Worm (Caenorhabditis elegans) whole organism, L2 larva: Measurements from ENCODE around the gene far-1.
A peak's percentile ranks its signal among the peaks of the same experiment; 100 is the strongest.

Experiments
- C34F6.9 ChIP-seq: fragments of 150-350 bp; optimal IDR thresholded peaks from 2 replicates; lab custom pipeline; 2014; ENCODE audit warnings: missing biosample characterization, missing genetic modification characterization
- F13H6.1 ChIP-seq: sonication (generic microtip); optimal IDR thresholded peaks from 2 replicates; lab custom pipeline; 2016; ENCODE audit warnings: missing genetic modification characterization, missing compliant biosample characterization
- R02D3.7 ChIP-seq: fragments of 150-350 bp; optimal IDR thresholded peaks from 2 replicates; lab custom pipeline; 2014; ENCODE audit warnings: missing biosample characterization, missing genetic modification characterization
- Y55F3AM.14 ChIP-seq: fragments of 200-800 bp; sonication (Bioruptor generic); optimal IDR thresholded peaks from 2 replicates; lab custom pipeline; 2018; ENCODE audit warnings: mild to moderate bottlenecking, missing genetic modification characterization, missing compliant biosample characterization
- alr-1 ChIP-seq: fragments of 150-350 bp; optimal IDR thresholded peaks from 2 replicates; lab custom pipeline; 2014; ENCODE audit warnings: missing biosample characterization, missing genetic modification characterization
- aly-2 ChIP-seq: fragments of 150-350 bp; optimal IDR thresholded peaks from 2 replicates; lab custom pipeline; 2014; ENCODE audit warnings: missing biosample characterization, missing genetic modification characterization
- ama-1 ChIP-seq: fragments of 150-350 bp; optimal IDR thresholded peaks from 2 replicates; lab custom pipeline; 2018; ENCODE audit warnings: inconsistent platforms
- blmp-1 ChIP-seq: sonication (generic microtip); optimal IDR thresholded peaks from 2 replicates; lab custom pipeline; 2017; ENCODE audit warnings: missing genetic modification characterization, mild to moderate bottlenecking, missing compliant biosample characterization, antibody characterized with exemption, moderate library complexity; ENCODE audit not compliant: insufficient read depth
- ceh-16 ChIP-seq: fragments of 150-350 bp; optimal IDR thresholded peaks from 2 replicates; lab custom pipeline; 2014; ENCODE audit warnings: missing biosample characterization, missing genetic modification characterization
- crh-2 ChIP-seq: sonication (generic microtip); optimal IDR thresholded peaks from 2 replicates; lab custom pipeline; 2017; ENCODE audit warnings: missing biosample characterization, missing genetic modification characterization
- dmd-4 ChIP-seq: sonication (generic microtip); optimal IDR thresholded peaks from 2 replicates; lab custom pipeline; 2017; ENCODE audit warnings: missing biosample characterization, missing genetic modification characterization
- egl-27 ChIP-seq: sonication (generic microtip); optimal IDR thresholded peaks from 3 replicates; lab custom pipeline; 2017; ENCODE audit warnings: missing biosample characterization, missing genetic modification reagents, missing genetic modification characterization
- fos-1 ChIP-seq: fragments of 150-350 bp; optimal IDR thresholded peaks from 2 replicates; lab custom pipeline; 2014; ENCODE audit warnings: missing biosample characterization, missing genetic modification characterization
- lin-11 ChIP-seq: fragments of 150-350 bp; sonication (generic microtip); optimal IDR thresholded peaks from 2 replicates; lab custom pipeline; 2014; ENCODE audit warnings: missing biosample characterization, missing genetic modification characterization, inconsistent platforms, mixed read lengths
- lin-39 ChIP-seq: fragments of 150-350 bp; optimal IDR thresholded peaks from 2 replicates; lab custom pipeline; 2014; ENCODE audit warnings: missing biosample characterization, missing genetic modification reagents, missing genetic modification characterization
- mab-5 ChIP-seq: fragments of 150-350 bp; optimal IDR thresholded peaks from 2 replicates; lab custom pipeline; 2014; ENCODE audit warnings: missing biosample characterization, missing genetic modification characterization
- mdl-1 ChIP-seq, 2 experiments: fragments of 150-350 bp in 1 of 2; sonication (generic microtip) in 1 of 2; optimal IDR thresholded peaks; 2 replicates each; lab custom pipeline; 2017; ENCODE audit warnings: missing biosample characterization in 2 of 2, missing genetic modification characterization in 2 of 2
- nhr-10 ChIP-seq: sonication (generic microtip); optimal IDR thresholded peaks from 2 replicates; lab custom pipeline; 2017; ENCODE audit warnings: missing biosample characterization, missing genetic modification characterization
- nhr-11 ChIP-seq: fragments of 150-350 bp; optimal IDR thresholded peaks from 2 replicates; lab custom pipeline; 2014; ENCODE audit warnings: missing biosample characterization, missing genetic modification characterization
- nhr-12 ChIP-seq: fragments of 150-350 bp; optimal IDR thresholded peaks from 2 replicates; lab custom pipeline; 2014; ENCODE audit warnings: missing biosample characterization, missing genetic modification characterization
- nhr-129 ChIP-seq: fragments of 150-350 bp; optimal IDR thresholded peaks from 2 replicates; lab custom pipeline; 2014; ENCODE audit warnings: missing biosample characterization, missing genetic modification characterization
- nhr-23 ChIP-seq: fragments of 150-350 bp; optimal IDR thresholded peaks from 2 replicates; lab custom pipeline; 2014; ENCODE audit warnings: missing biosample characterization, missing genetic modification reagents, missing genetic modification characterization
- nhr-237 ChIP-seq: fragments of 150-350 bp; optimal IDR thresholded peaks from 2 replicates; lab custom pipeline; 2014; ENCODE audit warnings: missing biosample characterization, missing genetic modification characterization
- nhr-25 ChIP-seq: fragments of 150-350 bp; sonication (generic microtip); optimal IDR thresholded peaks from 3 replicates; lab custom pipeline; 2014; ENCODE audit warnings: missing biosample characterization, missing genetic modification characterization
- nhr-77 ChIP-seq: fragments of 150-350 bp; optimal IDR thresholded peaks from 2 replicates; lab custom pipeline; 2014; ENCODE audit warnings: missing biosample characterization, missing genetic modification characterization
- peb-1 ChIP-seq: fragments of 150-350 bp; optimal IDR thresholded peaks from 2 replicates; lab custom pipeline; 2014; ENCODE audit warnings: missing biosample characterization, missing genetic modification characterization
- sem-4 ChIP-seq: fragments of 150-350 bp; optimal IDR thresholded peaks from 2 replicates; lab custom pipeline; 2014; ENCODE audit warnings: missing biosample characterization, missing genetic modification reagents, missing genetic modification characterization
- skn-1 ChIP-seq: sonication (generic microtip); optimal IDR thresholded peaks from 2 replicates; lab custom pipeline; 2017; ENCODE audit warnings: missing biosample characterization, missing genetic modification characterization
- sma-3 ChIP-seq: sonication (generic microtip); optimal IDR thresholded peaks from 2 replicates; lab custom pipeline; 2016; ENCODE audit warnings: missing genetic modification reagents, missing genetic modification characterization, missing compliant biosample characterization
- sma-9 ChIP-seq, 2 experiments: fragments of 150-350 bp in 1 of 2; sonication (generic microtip) in 1 of 2; optimal IDR thresholded peaks; 2 replicates each; lab custom pipeline; 2014 to 2016; ENCODE audit warnings: missing genetic modification characterization in 2 of 2, mild to moderate bottlenecking in 1 of 2, missing biosample characterization in 1 of 2, missing compliant biosample characterization in 1 of 2, missing genetic modification reagents in 1 of 2, moderate library complexity in 1 of 2
- snpc-4 ChIP-seq: fragments of 150-350 bp; optimal IDR thresholded peaks from 2 replicates; lab custom pipeline; 2014; ENCODE audit warnings: missing biosample characterization, missing genetic modification characterization
- unc-55 ChIP-seq: fragments of 150-350 bp; sonication (generic microtip); optimal IDR thresholded peaks from 3 replicates; lab custom pipeline; 2014; ENCODE audit warnings: missing biosample characterization, missing genetic modification reagents, missing genetic modification characterization
- unc-62 ChIP-seq: fragments of 150-350 bp; optimal IDR thresholded peaks from 2 replicates; lab custom pipeline; 2014; ENCODE audit warnings: missing biosample characterization, missing genetic modification reagents, missing genetic modification characterization
- ztf-1 ChIP-seq: fragments of 200-800 bp; sonication (Bioruptor generic); conservative IDR thresholded peaks from 2 replicates; pipeline ENCODE4 v1.3.6; 2022; ENCODE audit warnings: missing genetic modification characterization, missing compliant biosample characterization
- ztf-11 ChIP-seq: sonication (generic microtip); optimal IDR thresholded peaks from 2 replicates; lab custom pipeline; 2017; ENCODE audit warnings: missing biosample characterization, missing genetic modification characterization

Gene far-1

ce11 chrIII:9051119-9051597, 29.8 kb downstream of the far-1 start (continued):
- TF ChIP-seq lin-39 (tag; lab: Kevin White, UChicago), result no peak
- no peak for TF ChIP-seq lin-11 (tag; lab: Kevin White, UChicago)
- no peak for TF ChIP-seq alr-1 (tag; lab: Kevin White, UChicago)
- TF ChIP-seq skn-1 (tag; lab: Kevin White, UChicago), result peak; percentile 74
- TF ChIP-seq peb-1, result no peak
- no peak for TF ChIP-seq nhr-237 (tag; lab: Kevin White, UChicago)
- TF ChIP-seq unc-62 (GFP tag; lab: Kevin White, UChicago), result peak; percentile 0
- TF ChIP-seq sma-3 (GFP tag; lab: Kevin White, UChicago), result peak; percentile 73
- no peak for TF ChIP-seq ceh-16 (tag; lab: Kevin White, UChicago)
- peak; percentile 53 for TF ChIP-seq nhr-25 (tag; lab: Kevin White, UChicago)
- peak; percentile 59 for TF ChIP-seq Y55F3AM.14
- TF ChIP-seq sem-4, result peak; percentile 80

DNA sequence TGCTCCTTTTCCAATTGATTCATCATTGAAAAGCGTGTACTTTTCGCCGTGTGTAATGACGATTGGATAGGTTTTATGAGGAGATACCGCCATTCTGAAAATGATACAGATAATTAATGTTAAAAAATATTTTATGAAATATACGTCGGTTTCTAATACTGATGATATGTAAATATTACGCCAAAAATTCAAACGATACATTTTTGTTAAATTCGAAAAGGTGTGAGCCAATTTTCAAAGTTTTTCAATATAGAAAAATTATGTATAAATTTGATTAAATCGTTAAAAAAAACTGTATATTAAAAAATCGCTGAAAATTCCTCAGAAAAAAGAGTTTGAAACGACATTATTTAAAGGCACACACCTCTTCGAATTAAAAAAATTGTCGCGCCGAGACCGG, 30.4 kb downstream of the far-1 start, which contains the start of gene ikke-1:
Gene ikke-1 (minus strand): TSS at position 101 of the 400 bp plus-strand sequence.
- TF ChIP-seq aly-2 (tag; lab: Kevin White, UChicago) (no peak), sma-3 (GFP tag; lab: Kevin White, UChicago) (no peak), mdl-1 (tag; optimal IDR thresholded peaks at IDR 0.05; lab: Kevin White, UChicago) (no peak), nhr-25 (tag; lab: Kevin White, UChicago) (no peak)

DNA sequence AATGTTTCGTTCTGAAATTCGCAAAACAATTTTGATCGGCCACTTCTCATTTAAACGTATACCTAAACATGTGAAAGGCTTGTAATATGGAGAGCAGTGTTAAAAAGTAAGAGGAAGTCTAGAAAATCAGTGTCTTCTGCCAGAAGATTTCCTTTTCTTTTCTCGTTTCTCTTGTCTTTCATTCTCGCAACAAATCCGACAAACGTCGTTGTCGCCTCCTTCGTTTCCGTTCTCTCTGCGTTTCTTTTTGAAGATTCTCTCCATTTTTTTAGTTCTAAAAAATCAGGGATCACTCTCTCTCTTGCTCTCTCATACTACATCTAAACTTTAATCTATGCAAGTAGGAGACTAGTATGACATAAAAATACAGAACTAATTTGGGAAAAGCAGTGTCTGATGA, 33.7 kb downstream of the far-1 start:
- no peak for TF ChIP-seq skn-1 (tag; lab: Kevin White, UChicago)
- TF ChIP-seq peb-1, result no peak
- TF ChIP-seq aly-2 (tag; lab: Kevin White, UChicago), result no peak
- TF ChIP-seq lin-39 (tag; lab: Kevin White, UChicago), result no peak
- no peak for TF ChIP-seq C34F6.9 (tag; lab: Kevin White, UChicago)
- TF ChIP-seq mdl-1 (tag; optimal IDR thresholded peaks at IDR 0.05; lab: Kevin White, UChicago), result no peak
- TF ChIP-seq unc-62 (GFP tag; lab: Kevin White, UChicago), result no peak
- TF ChIP-seq sem-4, result no peak
- TF ChIP-seq ztf-11 (tag; lab: Kevin White, UChicago), result no peak
- TF ChIP-seq, all 48 proteins: peak for 0

DNA sequence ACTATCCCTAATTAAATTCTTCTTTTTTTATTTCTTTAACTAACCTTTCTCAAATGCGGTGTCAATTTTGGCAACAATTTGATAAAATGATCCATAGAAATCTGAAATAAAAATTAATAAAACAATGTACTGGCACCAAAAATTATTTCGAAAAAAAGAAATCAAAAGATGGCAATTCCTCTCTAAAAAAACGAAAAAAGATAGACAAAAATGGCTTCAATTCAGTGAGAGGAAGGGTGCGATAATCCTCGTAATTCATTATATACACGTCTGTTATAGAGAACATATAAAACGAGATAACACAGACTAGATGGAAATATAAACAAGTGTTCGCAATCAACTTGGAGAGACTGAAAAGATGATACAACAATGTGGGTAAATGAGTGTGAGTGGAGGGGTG, 35.1 kb downstream of the far-1 start, which contains the start of gene R107.2:
Gene R107.2 (minus strand): TSS at position 101 of the 400 bp plus-strand sequence.
- TF ChIP-seq ama-1 (lab: Kevin White, UChicago) (peak; percentile 2), nhr-77 (tag; lab: Kevin White, UChicago) (no peak), unc-55 (GFP tag; lab: Kevin White, UChicago) (peak; percentile 61)

DNA sequence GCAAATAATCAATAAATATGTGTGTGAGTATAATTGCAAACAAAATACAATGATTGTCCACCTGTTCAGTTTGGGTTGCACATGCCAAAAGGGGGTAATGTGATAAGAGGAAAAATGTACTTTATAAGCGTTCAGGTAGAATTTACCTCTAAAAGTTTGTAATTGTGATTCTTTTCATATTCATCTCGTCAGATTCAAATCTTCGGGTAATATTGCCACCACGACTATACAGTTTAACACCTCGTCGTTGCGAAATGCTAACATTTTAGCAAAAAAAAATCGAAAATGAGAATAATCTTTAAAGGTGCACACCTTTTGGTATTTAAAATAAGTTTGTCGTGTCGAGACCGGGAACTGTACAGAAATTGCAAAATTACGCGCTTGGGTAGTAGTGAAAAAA, 37.8 kb downstream of the far-1 start, which contains the start of gene nac-2:
Gene nac-2 (minus strand): TSS at position 101 of the 400 bp plus-strand sequence.
- TF ChIP-seq ztf-1 (no peak), nhr-25 (tag; lab: Kevin White, UChicago) (peak; percentile 20)
- TF ChIP-seq, all 48 proteins: peak for 1

ce11 chrIII:9037658-9038057, 43.3 kb downstream of the far-1 start, which contains the start of gene R107.9:
Gene R107.9 (plus strand): TSS chrIII:9037958.
- no peak for TF ChIP-seq mdl-1 (tag; optimal IDR thresholded peaks at IDR 0.05; lab: Kevin White, UChicago)
- no peak for TF ChIP-seq nhr-77 (tag; lab: Kevin White, UChicago)
- TF ChIP-seq dmd-4 (tag; lab: Kevin White, UChicago), result no peak
- no peak for TF ChIP-seq nhr-23 (tag; lab: Kevin White, UChicago)
- TF ChIP-seq mab-5, result no peak
- no peak for TF ChIP-seq nhr-10 (tag; lab: Kevin White, UChicago)
- no peak for TF ChIP-seq ztf-1
- no peak for TF ChIP-seq Y55F3AM.14
- no peak for TF ChIP-seq fos-1 (tag; lab: Kevin White, UChicago)
- no peak for TF ChIP-seq blmp-1 (tag; lab: Kevin White, UChicago)
- TF ChIP-seq lin-39 (tag; lab: Kevin White, UChicago), result no peak
- no peak for TF ChIP-seq F13H6.1 (tag; lab: Kevin White, UChicago)
- no peak for TF ChIP-seq nhr-12 (tag; lab: Kevin White, UChicago)

- no peak for TF ChIP-seq ceh-16 (tag; lab: Kevin White, UChicago)
- TF ChIP-seq nhr-25 (tag; lab: Kevin White, UChicago), result no peak
- TF ChIP-seq nhr-11 (tag; lab: Kevin White, UChicago), result no peak
- no peak for TF ChIP-seq sma-9 (GFP tag; optimal IDR thresholded peaks at IDR 0.05; lab: Kevin White, UChicago)
- TF ChIP-seq sma-9 (tag; optimal IDR thresholded peaks at IDR 0.05; lab: Kevin White, UChicago), result no peak
- no peak for TF ChIP-seq skn-1 (tag; lab: Kevin White, UChicago)
- TF ChIP-seq peb-1, result no peak
- no peak for TF ChIP-seq egl-27 (tag; lab: Kevin White, UChicago)
- TF ChIP-seq ztf-11 (tag; lab: Kevin White, UChicago), result no peak
- peak; percentile 75 for TF ChIP-seq fos-1 (tag; lab: Kevin White, UChicago)
- no peak for TF ChIP-seq unc-55 (GFP tag; lab: Kevin White, UChicago)
- no peak for TF ChIP-seq mdl-1 (tag; optimal IDR thresholded peaks at IDR 0.05; lab: Kevin White, UChicago)
- TF ChIP-seq dmd-4 (tag; lab: Kevin White, UChicago), result no peak
- TF ChIP-seq alr-1 (tag; lab: Kevin White, UChicago), result no peak
- TF ChIP-seq R02D3.7, result no peak
- TF ChIP-seq crh-2, result peak; percentile 33
- TF ChIP-seq aly-2 (tag; lab: Kevin White, UChicago), result no peak
- no peak for TF ChIP-seq nhr-129 (tag; lab: Kevin White, UChicago)
- no peak for TF ChIP-seq snpc-4 (tag; lab: Kevin White, UChicago)
Measured at ce11 chrIII:9035037-9035436, 45.9 kb downstream of the far-1 start.
